Worm (Caenorhabditis elegans) whole organism, young adult: ENCODE results near the gene srw-55.
"Not testable (repeated sequence)": the region's sequence is repeated elsewhere in the genome, so short reads cannot be mapped to it uniquely, and the experiment has no call there.

ENCODE experiments used
- B0035.1 ChIP-seq: sonication (generic microtip); optimal IDR thresholded peaks from 2 replicates; lab custom pipeline; 2016; ENCODE audit warnings: missing genetic modification characterization, mild to moderate bottlenecking, missing compliant biosample characterization, missing genotype, missing genetic modification reagents
- B0261.1 ChIP-seq: sonication (generic microtip); optimal IDR thresholded peaks from 2 replicates; lab custom pipeline; 2016; ENCODE audit warnings: mild to moderate bottlenecking, missing genetic modification characterization, moderate library complexity, missing compliant biosample characterization
- F10E7.11 ChIP-seq: sonication (generic microtip); optimal IDR thresholded peaks from 2 replicates; lab custom pipeline; 2017; ENCODE audit warnings: mild to moderate bottlenecking, missing genetic modification characterization, moderate library complexity, missing compliant biosample characterization
- F23B12.7 ChIP-seq: sonication (generic microtip); optimal IDR thresholded peaks from 2 replicates; lab custom pipeline; 2017; ENCODE audit warnings: missing genetic modification characterization, mild to moderate bottlenecking, missing compliant biosample characterization, antibody characterized with exemption, moderate library complexity; ENCODE audit not compliant: insufficient read depth
- F39B2.1 ChIP-seq: fragments of 200-800 bp; sonication (Bioruptor generic); IDR thresholded peaks from 2 replicates; pipeline ENCODE4 v1.3.6; 2022; ENCODE audit warnings: missing genetic modification reagents, missing genetic modification characterization, missing compliant biosample characterization
- F52B5.7 ChIP-seq: sonication (generic microtip); optimal IDR thresholded peaks from 2 replicates; lab custom pipeline; 2016; ENCODE audit warnings: mild to moderate bottlenecking, missing genetic modification characterization, missing compliant biosample characterization
- K11D2.4 ChIP-seq: fragments of 200-800 bp; sonication (Bioruptor generic); IDR thresholded peaks from 2 replicates; pipeline ENCODE4 v1.3.6; 2022; ENCODE audit warnings: missing genetic modification reagents, missing genetic modification characterization, missing compliant biosample characterization
- Y79H2A.3 ChIP-seq: fragments of 200-800 bp; sonication (Bioruptor generic); conservative IDR thresholded peaks from 2 replicates; pipeline ENCODE4 v1.3.6; 2022; ENCODE audit warnings: missing genetic modification reagents, missing genetic modification characterization, missing compliant biosample characterization
- Y95B8A.8 ChIP-seq: fragments of 200-800 bp; sonication (Bioruptor generic); IDR thresholded peaks from 2 replicates; pipeline ENCODE4 v1.3.6; 2022; ENCODE audit warnings: missing genetic modification reagents, missing genetic modification characterization, missing compliant biosample characterization
- ZK185.1 ChIP-seq: sonication (generic microtip); optimal IDR thresholded peaks from 2 replicates; lab custom pipeline; 2016; ENCODE audit warnings: mild to moderate bottlenecking, missing genetic modification characterization, missing compliant biosample characterization; ENCODE audit not compliant: poor library complexity, severe bottlenecking
- akir-1 ChIP-seq: fragments of 200-800 bp; sonication (Bioruptor generic); optimal IDR thresholded peaks from 2 replicates; lab custom pipeline; 2018; ENCODE audit warnings: mild to moderate bottlenecking, missing genetic modification characterization, moderate library complexity, missing compliant biosample characterization
- aptf-2 ChIP-seq: fragments of 200-800 bp; sonication (Bioruptor generic); conservative IDR thresholded peaks from 2 replicates; pipeline ENCODE4 v1.3.6; 2022; ENCODE audit warnings: missing genetic modification reagents, missing genetic modification characterization, missing compliant biosample characterization
- attf-3 ChIP-seq: fragments of 200-800 bp; sonication (Bioruptor generic); conservative IDR thresholded peaks from 2 replicates; pipeline ENCODE4 v1.3.6; 2022; ENCODE audit warnings: missing genetic modification reagents, missing genetic modification characterization, missing compliant biosample characterization
- bed-2 ChIP-seq: fragments of 200-800 bp; sonication (Bioruptor generic); IDR thresholded peaks from 2 replicates; pipeline ENCODE4 v1.3.6; 2022; ENCODE audit warnings: missing genetic modification reagents, missing genetic modification characterization, missing compliant biosample characterization
- cebp-1 ChIP-seq, 2 experiments: fragments of 200-800 bp in 1 of 2; sonication (Bioruptor generic) in 1 of 2; sonication (generic microtip) in 1 of 2; IDR thresholded peaks in 1 of 2; optimal IDR thresholded peaks in 1 of 2; 2 replicates each; pipeline versions ENCODE4 v1.3.6 to Lab custom; 2017 to 2022; ENCODE audit warnings: missing compliant biosample characterization in 2 of 2, missing genetic modification characterization in 2 of 2, mild to moderate bottlenecking in 1 of 2, missing genetic modification reagents in 1 of 2, moderate library complexity in 1 of 2
- ceh-100 ChIP-seq: fragments of 200-800 bp; sonication (Bioruptor generic); IDR thresholded peaks from 2 replicates; pipeline ENCODE4 v1.3.6; 2022; ENCODE audit warnings: missing genetic modification reagents, missing genetic modification characterization, missing compliant biosample characterization
- ceh-58 ChIP-seq: fragments of 200-800 bp; sonication (Bioruptor generic); IDR thresholded peaks from 2 replicates; pipeline ENCODE4 v1.3.6; 2022; ENCODE audit warnings: missing genetic modification characterization, missing compliant biosample characterization
- efl-1 ChIP-seq: fragments of 150-350 bp; optimal IDR thresholded peaks from 2 replicates; lab custom pipeline; 2014; ENCODE audit warnings: missing biosample characterization, missing genetic modification reagents, missing genetic modification characterization
- gei-17 ChIP-seq: fragments of 200-800 bp; sonication (Bioruptor generic); optimal IDR thresholded peaks from 2 replicates; lab custom pipeline; 2018; ENCODE audit warnings: mild to moderate bottlenecking, missing genetic modification characterization, missing compliant biosample characterization
- hmg-1.2 ChIP-seq: fragments of 200-800 bp; sonication (Bioruptor generic); IDR thresholded peaks from 2 replicates; pipeline ENCODE4 v1.3.6; 2022; ENCODE audit warnings: missing genetic modification reagents, missing genetic modification characterization, missing compliant biosample characterization
- hsf-1 ChIP-seq: fragments of 200-800 bp; sonication (Bioruptor generic); IDR thresholded peaks from 2 replicates; pipeline ENCODE4 v1.3.6; 2022; ENCODE audit warnings: missing genetic modification reagents, missing genetic modification characterization, missing compliant biosample characterization
- lag-1 ChIP-seq: fragments of 200-800 bp; sonication (Bioruptor generic); IDR thresholded peaks from 2 replicates; pipeline ENCODE4 v1.3.6; 2022; ENCODE audit warnings: missing genetic modification reagents, missing genetic modification characterization, missing compliant biosample characterization
- let-607 ChIP-seq, 2 experiments: fragments of 200-800 bp in 1 of 2; sonication (Bioruptor generic) in 1 of 2; sonication (generic microtip) in 1 of 2; optimal IDR thresholded peaks; 2 replicates each; lab custom pipeline; 2016 to 2018; ENCODE audit warnings: mild to moderate bottlenecking in 2 of 2, missing compliant biosample characterization in 2 of 2, missing genetic modification characterization in 2 of 2, moderate library complexity in 2 of 2, missing genotype in 1 of 2
- lin-26 ChIP-seq: fragments of 200-800 bp; sonication (Bioruptor generic); IDR thresholded peaks from 2 replicates; pipeline ENCODE4 v1.3.6; 2022; ENCODE audit warnings: missing genetic modification reagents, missing genetic modification characterization, missing compliant biosample characterization
- lin-35 ChIP-seq, 3 experiments: fragments of 150-350 bp in 2 of 3; sonication (generic microtip) in 1 of 3; optimal IDR thresholded peaks; 2 replicates each; lab custom pipeline; 2014 to 2018; ENCODE audit warnings: missing biosample characterization in 3 of 3, missing genetic modification characterization in 3 of 3, missing genetic modification reagents in 3 of 3
- mxl-1 ChIP-seq: sonication (generic microtip); optimal IDR thresholded peaks from 2 replicates; lab custom pipeline; 2016; ENCODE audit warnings: missing genetic modification characterization, missing compliant biosample characterization
- nfya-2 ChIP-seq: fragments of 200-800 bp; sonication (Bioruptor generic); IDR thresholded peaks from 2 replicates; pipeline ENCODE4 v1.3.6; 2022; ENCODE audit warnings: missing genetic modification reagents, missing genetic modification characterization, missing compliant biosample characterization
- nfyb-1 ChIP-seq: fragments of 200-800 bp; sonication (Bioruptor generic); IDR thresholded peaks from 2 replicates; pipeline ENCODE4 v1.3.6; 2022; ENCODE audit warnings: missing genetic modification reagents, missing genetic modification characterization, missing compliant biosample characterization
- nhr-120 ChIP-seq: fragments of 200-800 bp; sonication (Bioruptor generic); IDR thresholded peaks from 2 replicates; pipeline ENCODE4 v1.3.6; 2022; ENCODE audit warnings: missing genetic modification characterization, missing compliant biosample characterization
- pha-4 ChIP-seq: fragments of 150-350 bp; sonication (generic microtip); optimal IDR thresholded peaks from 2 replicates; lab custom pipeline; 2014; ENCODE audit warnings: missing biosample characterization, missing genetic modification reagents, missing genetic modification characterization
- sdz-38 ChIP-seq: sonication (generic microtip); optimal IDR thresholded peaks from 2 replicates; lab custom pipeline; 2016; ENCODE audit warnings: missing genotype, missing genetic modification characterization, missing compliant biosample characterization
- snpc-1.1 ChIP-seq: sonication (generic microtip); optimal IDR thresholded peaks from 2 replicates; lab custom pipeline; 2017; ENCODE audit warnings: missing genetic modification characterization, mild to moderate bottlenecking, missing compliant biosample characterization, antibody characterized with exemption, moderate library complexity, missing genotype, missing genetic modification reagents; ENCODE audit not compliant: insufficient read depth
- snpc-3.4 ChIP-seq: sonication (generic microtip); optimal IDR thresholded peaks from 2 replicates; lab custom pipeline; 2017; ENCODE audit warnings: missing genetic modification characterization, mild to moderate bottlenecking, missing compliant biosample characterization, antibody characterized with exemption, moderate library complexity, missing genotype, missing genetic modification reagents
- tbp1 ChIP-seq: fragments of 200-800 bp; sonication (Bioruptor generic); optimal IDR thresholded peaks from 2 replicates; lab custom pipeline; 2018; ENCODE audit warnings: mild to moderate bottlenecking, missing genetic modification characterization, missing compliant biosample characterization
- unc-130 ChIP-seq: sonication (generic microtip); optimal IDR thresholded peaks from 2 replicates; lab custom pipeline; 2016; ENCODE audit warnings: missing genetic modification reagents, missing genetic modification characterization, missing compliant biosample characterization
- zfh-2 ChIP-seq: fragments of 200-800 bp; sonication (Bioruptor generic); conservative IDR thresholded peaks from 2 replicates; pipeline ENCODE4 v1.3.6; 2022; ENCODE audit warnings: missing genetic modification reagents, missing genetic modification characterization, missing compliant biosample characterization
- ztf-18 ChIP-seq: sonication (generic microtip); optimal IDR thresholded peaks from 2 replicates; lab custom pipeline; 2016; ENCODE audit warnings: missing genotype, mild to moderate bottlenecking, missing genetic modification characterization, missing compliant biosample characterization
- ztf-22 ChIP-seq: fragments of 200-800 bp; sonication (Bioruptor generic); optimal IDR thresholded peaks from 2 replicates; lab custom pipeline; 2018; ENCODE audit warnings: mild to moderate bottlenecking, missing genetic modification characterization, moderate library complexity, missing compliant biosample characterization
- ztf-6 ChIP-seq: fragments of 200-800 bp; sonication (Bioruptor generic); IDR thresholded peaks from 2 replicates; pipeline ENCODE4 v1.3.6; 2022; ENCODE audit warnings: missing genetic modification reagents, missing genetic modification characterization, missing compliant biosample characterization

Gene srw-55

ce11 chrV:15912677-15913076 lies 27.5 kb downstream of the srw-55 start:
- TF ChIP-seq zfh-2 (GFP tag; lab: Robert Waterston, UW) (peak; percentile 73), B0261.1 (no peak), nfyb-1 (GFP tag; lab: Robert Waterston, UW) (no peak), F52B5.7 (tag; lab: Kevin White, UChicago) (peak; percentile 17)

ce11 chrV:15911848-15912247 lies 28.3 kb downstream of the srw-55 start, which contains the start of gene F35E8.6:
TSS of gene F35E8.6 (plus strand) at chrV:15912148.
- TF ChIP-seq efl-1 (GFP tag; lab: Kevin White, UChicago) (no peak), K11D2.4 (no peak)

ce11 chrV:15905530-15905929 lies 34.6 kb downstream of the srw-55 start, which contains the start of the genes F35E8.1 and F35E8.2:
TSS of gene F35E8.1 (minus strand) at chrV:15905630.
TSS of gene F35E8.2 (plus strand) at chrV:15905661.
- TF ChIP-seq mxl-1 (tag; lab: Kevin White, UChicago); F10E7.11 (tag; lab: Kevin White, UChicago); ztf-22: not testable (repeated sequence)

- TF ChIP-seq Y95B8A.8 (no peak), F23B12.7 (tag; lab: Kevin White, UChicago) (no peak), attf-3 (no peak), ZK185.1 (tag; lab: Kevin White, UChicago) (no peak), akir-1 (GFP tag; lab: Kevin White, UChicago) (no peak), snpc-3.4 (tag; lab: Kevin White, UChicago) (no peak), cebp-1 (GFP tag; IDR thresholded peaks at IDR 0.05; lab: Robert Waterston, UW) (no peak), cebp-1 (tag; optimal IDR thresholded peaks at IDR 0.05; lab: Kevin White, UChicago) (no peak), K11D2.4 (no peak), unc-130 (no peak), ceh-58 (no peak), tbp1 (no peak), aptf-2 (no peak), pha-4 (tag; lab: Kevin White, UChicago) (no peak), nhr-120 (GFP tag; lab: Robert Waterston, UW) (no peak), bed-2 (no peak), snpc-1.1 (tag; lab: Kevin White, UChicago) (no peak), ztf-6 (no peak)
Observed at ce11 chrV:15900564-15900963, 39.6 kb downstream of the srw-55 start.

- TF ChIP-seq B0035.1 (tag; lab: Kevin White, UChicago) (no peak), ZK185.1 (tag; lab: Kevin White, UChicago) (no peak), F10E7.11 (tag; lab: Kevin White, UChicago) (no peak), Y79H2A.3 (no peak), nfya-2 (GFP tag; lab: Robert Waterston, UW) (no peak), F39B2.1 (GFP tag; lab: Robert Waterston, UW) (no peak), let-607 (tag; optimal IDR thresholded peaks at IDR 0.05; lab: Kevin White, UChicago) (no peak), lin-35 (GFP tag; optimal IDR thresholded peaks at IDR 0.05; lab: Kevin White, UChicago) (no peak), ceh-100 (GFP tag; lab: Robert Waterston, UW) (no peak), hmg-1.2 (GFP tag; lab: Robert Waterston, UW) (no peak), gei-17 (GFP tag; lab: Kevin White, UChicago) (no peak), sdz-38 (tag; lab: Kevin White, UChicago) (no peak), lin-26 (no peak), lag-1 (no peak), bed-2 (no peak), hsf-1 (GFP tag; lab: Robert Waterston, UW) (no peak), ztf-18 (tag; lab: Kevin White, UChicago) (no peak)
Observed at ce11 chrV:15899696-15900095, 40.5 kb downstream of the srw-55 start, which contains the start of gene T06C12.14. TSS of gene T06C12.14 (plus strand) at chrV:15899996.
